Worm (Caenorhabditis elegans) whole organism, late embryonic: ENCODE results near the gene T26G10.3.

Experiments
- F13H6.1 ChIP-seq: sonication (generic microtip); optimal IDR thresholded peaks from 2 replicates; lab custom pipeline; 2016; ENCODE audit warnings: missing genetic modification characterization, missing compliant biosample characterization
- Y22D7AL.16 ChIP-seq: sonication (generic microtip); optimal IDR thresholded peaks from 2 replicates; lab custom pipeline; 2016; ENCODE audit warnings: missing genetic modification characterization, missing compliant biosample characterization
- ceh-9 ChIP-seq: sonication (generic microtip); optimal IDR thresholded peaks from 2 replicates; lab custom pipeline; 2016; ENCODE audit warnings: mild to moderate bottlenecking, missing genetic modification characterization, inconsistent platforms, missing compliant biosample characterization
- fkh-10 ChIP-seq: fragments of 150-350 bp; optimal IDR thresholded peaks from 2 replicates; lab custom pipeline; 2014; ENCODE audit warnings: missing biosample characterization, missing genetic modification reagents, missing genetic modification characterization
- lin-11 ChIP-seq: fragments of 200-800 bp; sonication (Bioruptor generic); optimal IDR thresholded peaks from 2 replicates; lab custom pipeline; 2018; ENCODE audit warnings: mild to moderate bottlenecking, missing genetic modification characterization, missing compliant biosample characterization
- madf-2 ChIP-seq: sonication (generic microtip); optimal IDR thresholded peaks from 2 replicates; lab custom pipeline; 2017; ENCODE audit warnings: missing genetic modification characterization, missing compliant biosample characterization
- syd-9 ChIP-seq: sonication (generic microtip); optimal IDR thresholded peaks from 2 replicates; lab custom pipeline; 2016; ENCODE audit warnings: mild to moderate bottlenecking, missing genetic modification characterization, moderate library complexity, missing compliant biosample characterization

ce11 chrIII:9443417-9444027, 30.3 kb upstream of the T26G10.3 start, which contains the start of gene pir-2:
- no peak for TF ChIP-seq Y22D7AL.16 (tag; lab: Kevin White, UChicago)
- no peak for TF ChIP-seq syd-9
- TF ChIP-seq fkh-10 (GFP tag; lab: Kevin White, UChicago), result no peak
- no peak for TF ChIP-seq lin-11 (tag; lab: Kevin White, UChicago)
- no peak for TF ChIP-seq F13H6.1 (tag; lab: Kevin White, UChicago)
- TF ChIP-seq ceh-9, result no peak
- peak; percentile 35 for TF ChIP-seq madf-2 (tag; lab: Kevin White, UChicago)
